Fruit fly (Drosophila melanogaster) whole organism, pupa: Measurements from ENCODE around the gene Gapvd1.

Experiments
- CG13204 ChIP-seq: fragments of 200-800 bp; sonication (Bioruptor generic); optimal IDR thresholded peaks from 2 replicates; lab custom pipeline; 2018; ENCODE audit warnings: missing biosample characterization, mild to moderate bottlenecking, missing genetic modification characterization, moderate library complexity
- CG17806 ChIP-seq: fragments of 200-800 bp; sonication (Bioruptor generic); optimal IDR thresholded peaks from 2 replicates; lab custom pipeline; 2018; ENCODE audit warnings: missing biosample characterization, mild to moderate bottlenecking, missing genetic modification characterization, moderate library complexity
- D1 ChIP-seq: fragments of 200-800 bp; sonication (Bioruptor generic); optimal IDR thresholded peaks from 2 replicates; lab custom pipeline; 2018; ENCODE audit warnings: missing biosample characterization, mild to moderate bottlenecking, missing genetic modification characterization, moderate library complexity

DNA sequence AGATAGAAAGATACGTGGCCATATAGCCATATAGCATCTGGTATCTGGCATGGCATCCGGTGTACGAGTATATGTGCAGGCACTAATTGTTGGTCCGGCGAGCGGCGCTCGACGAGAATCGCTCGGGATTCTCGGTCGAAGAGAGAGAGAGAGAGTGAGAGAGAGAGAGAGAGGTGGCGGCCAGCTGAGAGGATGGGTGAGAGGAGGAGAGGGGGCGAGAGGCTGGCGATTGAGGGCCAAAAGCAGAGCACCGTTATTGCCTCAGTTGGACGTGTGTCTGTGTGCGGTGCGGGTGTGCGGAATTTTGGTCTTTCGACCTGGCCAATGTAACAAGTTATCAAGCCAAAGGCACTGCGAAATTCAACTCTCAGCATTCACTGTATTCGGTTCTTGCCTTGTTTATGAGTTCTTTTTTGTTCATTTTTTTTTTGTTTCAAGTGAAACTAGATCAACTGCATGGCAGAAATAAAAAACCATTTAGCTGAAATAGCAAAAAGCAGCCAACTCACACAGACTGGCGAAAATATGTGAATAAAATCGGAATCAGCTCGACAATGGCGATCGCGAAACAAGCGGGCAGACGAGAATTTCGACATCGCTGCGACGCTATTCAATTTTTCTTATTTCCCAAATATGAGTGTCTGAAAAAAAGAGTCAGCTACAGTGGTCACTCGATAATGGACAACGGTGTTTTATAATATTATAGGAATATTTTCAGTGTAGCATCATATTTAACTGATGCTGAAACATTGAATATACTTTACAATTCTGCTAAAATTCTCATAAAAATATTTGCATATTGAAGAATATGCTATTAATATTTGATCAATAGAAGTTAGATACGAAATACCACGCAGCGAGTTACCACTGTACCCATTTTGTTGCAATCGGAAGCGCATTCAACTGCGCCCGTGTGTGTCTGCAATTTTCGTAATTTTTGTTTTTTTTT is 47.9 kb downstream of the Gapvd1 start:
- no peak for TF ChIP-seq CG13204 (GFP tag; lab: Kevin White, UChicago)
- no peak for TF ChIP-seq CG17806 (tag; lab: Kevin White, UChicago)
- no peak for TF ChIP-seq D1 (tag; lab: Kevin White, UChicago)
